Worm (Caenorhabditis elegans): ENCODE measurements around the gene eif-2A.

The eif-2A gene

ce11 chrII:10370826-10371225 is 45.8 kb upstream of the eif-2A start:
- peak; percentile 56 for TF ChIP-seq lin-39 (tag; optimal IDR thresholded peaks at IDR 0.05)
- no peak for TF ChIP-seq ceh-82 (tag; optimal IDR thresholded peaks at IDR 0.05)
- peak; percentile 23 for TF ChIP-seq nfya-1 (tag; optimal IDR thresholded peaks at IDR 0.05; ENCODE audit: insufficient read depth)
- TF ChIP-seq R02D3.7 (tag; optimal IDR thresholded peaks at IDR 0.05), result no peak
- no peak for TF ChIP-seq lsy-12 (tag; optimal IDR thresholded peaks at IDR 0.05)
- peak; percentile 20 for TF ChIP-seq hmg-11 (tag; optimal IDR thresholded peaks at IDR 0.05)

DNA sequence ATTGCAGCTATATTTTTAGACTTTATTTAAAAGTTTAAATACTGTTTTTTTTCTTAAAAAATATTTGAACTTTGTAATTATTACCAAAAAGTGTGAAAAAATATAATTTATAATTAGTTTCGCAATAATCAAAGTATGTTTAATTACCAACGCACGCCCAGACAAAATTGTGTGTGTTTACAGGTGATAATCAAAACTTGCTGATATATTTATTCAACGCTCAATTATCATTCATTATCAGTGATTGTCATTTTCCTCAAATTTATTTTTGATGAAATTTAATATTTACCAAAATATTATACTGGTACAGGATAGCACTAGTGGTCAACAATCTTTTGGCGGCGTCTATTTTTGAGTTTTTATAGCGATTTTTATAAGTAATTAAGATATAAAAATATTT is 43.6 kb upstream of the eif-2A start:
- no peak for TF ChIP-seq zag-1 (tag; optimal IDR thresholded peaks at IDR 0.05)
- TF ChIP-seq nhr-77 (tag; optimal IDR thresholded peaks at IDR 0.05), result no peak
- no peak for TF ChIP-seq nhr-67 (tag; optimal IDR thresholded peaks at IDR 0.05)
- no peak for TF ChIP-seq nhr-25 (tag; optimal IDR thresholded peaks at IDR 0.05)
- TF ChIP-seq hmg-11 (tag; optimal IDR thresholded peaks at IDR 0.05), result no peak
- TF ChIP-seq pha-4 (tag; optimal IDR thresholded peaks at IDR 0.05), result peak; percentile 67
- no peak for TF ChIP-seq nhr-23 (tag; optimal IDR thresholded peaks at IDR 0.05)
- no peak for TF ChIP-seq unc-39 (tag; optimal IDR thresholded peaks at IDR 0.05)
- TF ChIP-seq daf-12 (tag; optimal IDR thresholded peaks at IDR 0.05), result no peak
- TF ChIP-seq egl-5 (tag; optimal IDR thresholded peaks at IDR 0.05), result no peak
- no peak for TF ChIP-seq elt-3 (tag; optimal IDR thresholded peaks at IDR 0.05)
- peak; percentile 61 for TF ChIP-seq elt-2 (tag; optimal IDR thresholded peaks at IDR 0.05)
- TF ChIP-seq nfya-1 (tag; optimal IDR thresholded peaks at IDR 0.05; ENCODE audit: insufficient read depth), result no peak
- TF ChIP-seq pqm-1 (tag; optimal IDR thresholded peaks at IDR 0.05), result peak; percentile 16
- no peak for TF ChIP-seq fkh-10 (GFP tag; optimal IDR thresholded peaks at IDR 0.05)
- no peak for TF ChIP-seq ceh-9 (tag; optimal IDR thresholded peaks at IDR 0.05)

DNA sequence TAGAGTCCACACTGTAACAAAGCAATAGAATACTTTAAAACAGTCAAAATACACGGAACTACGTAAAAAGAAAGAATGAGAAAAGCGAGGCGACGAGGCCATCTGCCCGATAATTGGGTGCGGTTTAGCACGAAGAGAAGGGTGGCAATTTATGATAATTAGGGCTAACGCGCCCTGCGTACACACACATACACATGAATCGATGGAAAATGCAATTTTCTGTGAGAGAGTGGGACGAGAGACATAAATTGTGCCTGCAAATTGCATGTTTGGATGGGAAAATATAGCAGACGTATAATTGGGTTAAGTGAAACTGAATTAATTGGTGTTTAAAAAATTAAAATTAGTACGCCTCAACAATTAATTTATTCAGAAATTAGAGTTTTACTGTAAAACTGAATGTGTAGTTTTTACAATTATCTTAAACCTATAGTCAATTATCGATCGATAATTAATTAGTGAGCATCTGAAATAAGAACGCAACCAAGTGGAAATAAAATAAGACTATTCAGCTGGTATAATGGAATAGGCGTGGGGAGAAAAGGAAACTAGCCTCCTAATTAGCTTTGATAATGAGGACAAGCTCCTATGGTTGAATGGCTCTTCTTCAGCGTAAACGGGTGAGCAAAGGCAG is 42.9 kb upstream of the eif-2A start:
- no peak for TF ChIP-seq nhr-67 (tag; optimal IDR thresholded peaks at IDR 0.05)
- peak; percentile 61 for TF ChIP-seq egl-5 (tag; optimal IDR thresholded peaks at IDR 0.05)
- no peak for TF ChIP-seq nhr-237 (tag; optimal IDR thresholded peaks at IDR 0.05)
- TF ChIP-seq hmg-11 (tag; optimal IDR thresholded peaks at IDR 0.05), result no peak
- TF ChIP-seq ama-1 (optimal IDR thresholded peaks at IDR 0.05), result no peak
- TF ChIP-seq eor-1 (tag; optimal IDR thresholded peaks at IDR 0.05), result no peak
- peak; percentile 17 for TF ChIP-seq lin-39 (tag; optimal IDR thresholded peaks at IDR 0.05)
- no peak for TF ChIP-seq nhr-76 (tag; optimal IDR thresholded peaks at IDR 0.05)
- no peak for TF ChIP-seq elt-2 (tag; optimal IDR thresholded peaks at IDR 0.05)
- no peak for TF ChIP-seq unc-39 (tag; optimal IDR thresholded peaks at IDR 0.05)
- TF ChIP-seq fkh-2 (tag; optimal IDR thresholded peaks at IDR 0.05), result no peak
- TF ChIP-seq R02D3.7 (tag; optimal IDR thresholded peaks at IDR 0.05), result no peak
- no peak for TF ChIP-seq zag-1 (tag; optimal IDR thresholded peaks at IDR 0.05)
- no peak for TF ChIP-seq mdl-1 (tag; optimal IDR thresholded peaks at IDR 0.05)
- no peak for TF ChIP-seq pha-4 (tag; optimal IDR thresholded peaks at IDR 0.05)
- no peak for TF ChIP-seq elt-3 (tag; optimal IDR thresholded peaks at IDR 0.05)

DNA sequence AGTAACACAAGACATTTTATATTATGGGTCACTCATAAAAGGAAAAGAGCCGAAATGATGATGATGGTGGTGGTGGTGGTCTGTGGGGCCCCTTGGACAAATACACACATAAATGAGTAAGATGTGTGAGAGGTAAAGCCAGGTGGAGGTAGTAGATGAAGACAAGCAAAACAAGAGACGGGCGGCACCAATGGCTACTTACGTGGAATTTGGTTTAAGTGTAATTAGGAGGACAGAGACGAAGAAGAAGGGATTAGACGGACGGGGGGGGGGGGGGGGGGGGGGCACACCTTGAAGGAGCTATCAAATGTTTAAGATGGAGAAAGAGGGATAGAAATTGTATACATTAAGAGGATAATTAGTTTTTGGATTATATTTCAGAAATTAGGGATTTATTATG is 41.8 kb upstream of the eif-2A start:
- TF ChIP-seq sea-2 (GFP tag; optimal IDR thresholded peaks at IDR 0.05), result no peak
- no peak for TF ChIP-seq mdl-1 (tag; optimal IDR thresholded peaks at IDR 0.05)
- no peak for TF ChIP-seq nhr-77 (tag; optimal IDR thresholded peaks at IDR 0.05)
- peak; percentile 5 for TF ChIP-seq pha-4 (tag; optimal IDR thresholded peaks at IDR 0.05)

DNA sequence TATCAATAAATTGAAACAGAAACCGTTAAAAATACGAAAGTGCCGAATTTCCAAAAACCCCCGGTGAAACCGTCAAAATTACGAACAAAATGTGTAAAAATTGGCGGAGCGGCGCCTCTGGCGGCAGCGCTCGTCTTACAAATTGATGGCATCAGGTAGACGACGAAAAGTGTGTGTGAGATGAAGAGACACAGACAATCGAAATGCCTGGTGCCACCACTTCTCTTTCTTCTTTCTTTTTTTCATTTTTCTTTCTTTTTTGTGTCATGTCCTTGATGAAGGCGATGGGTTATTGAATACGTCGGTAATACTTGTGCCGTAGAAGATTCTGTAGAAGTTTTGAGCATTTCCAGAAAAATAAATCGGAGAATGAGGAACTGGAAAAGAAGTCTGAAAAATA is 38.7 kb upstream of the eif-2A start:
- TF ChIP-seq unc-62 (GFP tag; optimal IDR thresholded peaks at IDR 0.05) (no peak), nhr-25 (tag; optimal IDR thresholded peaks at IDR 0.05) (peak; percentile 5), nfya-1 (tag; optimal IDR thresholded peaks at IDR 0.05; ENCODE audit: insufficient read depth) (peak; percentile 19), mdl-1 (tag; optimal IDR thresholded peaks at IDR 0.05) (no peak)

DNA sequence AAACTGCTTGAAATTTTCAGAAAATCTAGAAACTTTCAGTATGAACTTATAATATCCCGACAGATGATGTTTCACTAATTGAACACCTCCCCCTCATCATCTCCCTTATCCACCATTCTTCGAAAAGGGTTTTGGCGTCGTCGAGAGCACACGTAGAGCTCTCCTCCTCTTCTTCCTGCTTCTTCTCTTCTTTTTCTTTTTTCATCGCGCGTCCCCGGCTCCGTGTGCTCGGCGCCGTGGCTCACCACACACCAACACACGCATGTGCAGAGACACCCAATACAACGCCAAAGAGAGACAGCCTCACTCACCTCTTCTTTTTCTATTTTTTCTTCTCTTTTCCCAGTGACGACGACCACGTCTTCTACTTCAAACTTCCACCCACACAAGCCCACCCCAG is 37.1 kb upstream of the eif-2A start:
- TF ChIP-seq unc-39 (tag; optimal IDR thresholded peaks at IDR 0.05) (no peak), fkh-2 (tag; optimal IDR thresholded peaks at IDR 0.05) (no peak), elt-1 (tag; optimal IDR thresholded peaks at IDR 0.05) (no peak), ceh-16 (tag; optimal IDR thresholded peaks at IDR 0.05) (no peak), pqm-1 (tag; optimal IDR thresholded peaks at IDR 0.05) (no peak), mdl-1 (tag; optimal IDR thresholded peaks at IDR 0.05) (no peak), ZK546.5 (tag; optimal IDR thresholded peaks at IDR 0.05) (no peak), ceh-82 (tag; optimal IDR thresholded peaks at IDR 0.05) (no peak), nhr-12 (tag; optimal IDR thresholded peaks at IDR 0.05) (no peak), ceh-9 (tag; optimal IDR thresholded peaks at IDR 0.05) (no peak), nhr-77 (tag; optimal IDR thresholded peaks at IDR 0.05) (no peak)
